Worm (Caenorhabditis elegans) whole organism, young adult: ENCODE data around the gene txt-2.

ENCODE experiments used
- C06A6.2 ChIP-seq: fragments of 200-800 bp; sonication (Bioruptor generic); conservative IDR thresholded peaks from 2 replicates; pipeline ENCODE4 v1.3.6; 2022; ENCODE audit warnings: missing genetic modification characterization, missing compliant biosample characterization
- bed-2 ChIP-seq: fragments of 200-800 bp; sonication (Bioruptor generic); IDR thresholded peaks from 2 replicates; pipeline ENCODE4 v1.3.6; 2022; ENCODE audit warnings: missing genetic modification reagents, missing genetic modification characterization, missing compliant biosample characterization
- ccch-3 ChIP-seq: fragments of 200-800 bp; sonication (Bioruptor generic); optimal IDR thresholded peaks from 2 replicates; lab custom pipeline; 2018; ENCODE audit warnings: mild to moderate bottlenecking, missing genetic modification characterization, missing compliant biosample characterization
- ekl-4 ChIP-seq: fragments of 200-800 bp; sonication (Bioruptor generic); IDR thresholded peaks from 2 replicates; pipeline ENCODE4 v1.3.6; 2022; ENCODE audit warnings: missing genetic modification reagents, missing genetic modification characterization, missing compliant biosample characterization
- lin-26 ChIP-seq: fragments of 200-800 bp; sonication (Bioruptor generic); IDR thresholded peaks from 2 replicates; pipeline ENCODE4 v1.3.6; 2022; ENCODE audit warnings: missing genetic modification reagents, missing genetic modification characterization, missing compliant biosample characterization
- madf-3 ChIP-seq: fragments of 200-800 bp; sonication (Bioruptor generic); IDR thresholded peaks from 2 replicates; pipeline ENCODE4 v1.3.6; 2022; ENCODE audit warnings: missing genetic modification reagents, missing genetic modification characterization, missing compliant biosample characterization
- snpc-4 ChIP-seq, 5 experiments: fragments of 150-350 bp in 1 of 5; sonication (generic microtip) in 4 of 5; optimal IDR thresholded peaks; 2 replicates each; lab custom pipeline; 2014 to 2018; ENCODE audit warnings: missing genetic modification characterization in 5 of 5, missing biosample characterization in 3 of 5, antibody characterized with exemption in 2 of 5, mild to moderate bottlenecking in 2 of 5, missing compliant biosample characterization in 2 of 5, missing genotype in 2 of 5, moderate library complexity in 2 of 5, missing genetic modification reagents in 1 of 5

Gene txt-2

DNA sequence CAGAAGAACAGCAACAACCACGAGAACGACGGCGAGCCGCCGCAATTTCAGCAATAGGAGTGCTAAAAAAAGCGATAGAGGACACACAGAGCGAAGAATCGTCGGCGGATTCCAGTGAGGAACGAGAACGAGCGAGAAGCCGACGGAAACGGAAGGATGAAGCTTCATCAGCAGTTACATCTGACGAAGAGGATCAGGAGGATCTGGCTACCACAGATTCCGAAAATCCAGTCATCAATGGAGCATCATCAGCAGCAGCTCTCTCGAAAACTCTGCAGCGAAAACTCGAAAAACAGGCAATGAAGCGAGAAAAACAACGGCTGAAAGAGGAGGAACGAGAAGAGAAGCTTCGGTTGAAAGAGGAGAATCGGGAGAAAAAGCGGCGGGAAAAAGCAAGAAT lies 50.9 kb downstream of the txt-2 start:
- no peak for TF ChIP-seq snpc-4 (GFP tag; optimal IDR thresholded peaks at IDR 0.05; lab: Kevin White, UChicago)
- TF ChIP-seq snpc-4 (tag; optimal IDR thresholded peaks at IDR 0.05; lab: Kevin White, UChicago) = no peak
- TF ChIP-seq ekl-4 = no peak
- no peak for TF ChIP-seq C06A6.2
- TF ChIP-seq lin-26 (GFP tag; lab: Robert Waterston, UW) = no peak
- no peak for TF ChIP-seq madf-3 (GFP tag; lab: Robert Waterston, UW)
- no peak for TF ChIP-seq bed-2
- TF ChIP-seq ccch-3 (GFP tag; lab: Kevin White, UChicago) = no peak
